Worm (Caenorhabditis elegans): ENCODE data around the gene orc-2.

orc-2 gene

ce11 chrII:10867219-10867618 is 6.5 kb upstream of the orc-2 start:
- peak in 1 of 2 experiments; percentile 73 for TF ChIP-seq lsy-2 (tag; optimal IDR thresholded peaks at IDR 0.05)
- no peak for TF ChIP-seq peb-1 (tag; optimal IDR thresholded peaks at IDR 0.05)
- TF ChIP-seq elt-1 (tag; optimal IDR thresholded peaks at IDR 0.05): no peak
- TF ChIP-seq fos-1 (tag; optimal IDR thresholded peaks at IDR 0.05): peak; percentile 54
- no peak for TF ChIP-seq sem-4 (tag; optimal IDR thresholded peaks at IDR 0.05)
- TF ChIP-seq C34F6.9 (tag; optimal IDR thresholded peaks at IDR 0.05): peak; percentile 42
- TF ChIP-seq nhr-6 (tag; optimal IDR thresholded peaks at IDR 0.05): no peak
- no peak for TF ChIP-seq mdl-1 (tag; optimal IDR thresholded peaks at IDR 0.05)
- TF ChIP-seq nhr-10 (tag; optimal IDR thresholded peaks at IDR 0.05): no peak
- peak; percentile 30 for TF ChIP-seq gmeb-1 (tag; optimal IDR thresholded peaks at IDR 0.05)
- peak; percentile 69 for TF ChIP-seq crh-2 (tag; optimal IDR thresholded peaks at IDR 0.05)
- TF ChIP-seq nhr-129 (tag; optimal IDR thresholded peaks at IDR 0.05): peak; percentile 42
- no peak for TF ChIP-seq zag-1 (tag; optimal IDR thresholded peaks at IDR 0.05)
- no peak for TF ChIP-seq ceh-82 (tag; optimal IDR thresholded peaks at IDR 0.05)
- TF ChIP-seq dmd-4 (tag; optimal IDR thresholded peaks at IDR 0.05): no peak
- peak; percentile 29 for TF ChIP-seq sma-9 (GFP tag; optimal IDR thresholded peaks at IDR 0.05)
- no peak for TF ChIP-seq sma-9 (tag; optimal IDR thresholded peaks at IDR 0.05)
- TF ChIP-seq ztf-4 (tag; optimal IDR thresholded peaks at IDR 0.05): no peak
- no peak for TF ChIP-seq egl-27 (tag; optimal IDR thresholded peaks at IDR 0.05)
- no peak for TF ChIP-seq nhr-25 (tag; optimal IDR thresholded peaks at IDR 0.05)
- TF ChIP-seq ama-1 (optimal IDR thresholded peaks at IDR 0.05): no peak
- TF ChIP-seq unc-39 (tag; optimal IDR thresholded peaks at IDR 0.05): no peak
- TF ChIP-seq nhr-12 (tag; optimal IDR thresholded peaks at IDR 0.05): no peak
- TF ChIP-seq elt-3 (tag; optimal IDR thresholded peaks at IDR 0.05): no peak
- no peak for TF ChIP-seq lin-39 (tag; optimal IDR thresholded peaks at IDR 0.05)
- TF ChIP-seq F13H6.1 (tag; optimal IDR thresholded peaks at IDR 0.05): peak; percentile 59
- no peak for TF ChIP-seq alr-1 (tag; optimal IDR thresholded peaks at IDR 0.05)
- peak; percentile 30 for TF ChIP-seq unc-55 (GFP tag; optimal IDR thresholded peaks at IDR 0.05)
- TF ChIP-seq unc-62 (GFP tag; optimal IDR thresholded peaks at IDR 0.05): no peak
- no peak for TF ChIP-seq ztf-1 (GFP tag; conservative IDR thresholded peaks at IDR 0.05)

ce11 chrII:10868670-10869246 is 5.0 kb upstream of the orc-2 start, which contains the start of the genes gmps-1 and cap-2:
TSS of gene gmps-1 (minus strand) at chrII:10868720.
TSS of gene cap-2 (plus strand) at chrII:10869196.
- TF ChIP-seq nhr-6 (tag; optimal IDR thresholded peaks at IDR 0.05) (peak; percentile 94), ztf-11 (tag; optimal IDR thresholded peaks at IDR 0.05) (no peak), lin-39 (tag; optimal IDR thresholded peaks at IDR 0.05) (peak; percentile 0), Y55F3AM.14 (GFP tag; optimal IDR thresholded peaks at IDR 0.05) (peak; percentile 71), blmp-1 (tag; optimal IDR thresholded peaks at IDR 0.05; ENCODE audit: insufficient read depth) (peak; percentile 51), F13H6.1 (tag; optimal IDR thresholded peaks at IDR 0.05) (peak; percentile 97), alr-1 (tag; optimal IDR thresholded peaks at IDR 0.05) (no peak), egl-27 (tag; optimal IDR thresholded peaks at IDR 0.05) (peak; percentile 95), C34F6.9 (tag; optimal IDR thresholded peaks at IDR 0.05) (peak; percentile 97), nhr-129 (tag; optimal IDR thresholded peaks at IDR 0.05) (peak; percentile 87), mdl-1 (tag; optimal IDR thresholded peaks at IDR 0.05) (peak; percentile 52 to 79), fos-1 (tag; optimal IDR thresholded peaks at IDR 0.05) (peak; percentile 94), sma-3 (GFP tag; optimal IDR thresholded peaks at IDR 0.05) (peak; percentile 95), R02D3.7 (tag; optimal IDR thresholded peaks at IDR 0.05) (peak; percentile 95), lsy-2 (tag; optimal IDR thresholded peaks at IDR 0.05) (peak; percentile 100), unc-62 (GFP tag; optimal IDR thresholded peaks at IDR 0.05) (peak; percentile 87), ztf-4 (tag; optimal IDR thresholded peaks at IDR 0.05) (peak; percentile 96), ZK546.5 (tag; optimal IDR thresholded peaks at IDR 0.05) (peak; percentile 78), nhr-12 (tag; optimal IDR thresholded peaks at IDR 0.05) (peak; percentile 22), sma-9 (GFP tag; optimal IDR thresholded peaks at IDR 0.05) (peak; percentile 98), sma-9 (tag; optimal IDR thresholded peaks at IDR 0.05) (no peak), unc-55 (GFP tag; optimal IDR thresholded peaks at IDR 0.05) (peak; percentile 99), nhr-77 (tag; optimal IDR thresholded peaks at IDR 0.05) (peak; percentile 65), ceh-16 (tag; optimal IDR thresholded peaks at IDR 0.05) (peak; percentile 76), nhr-23 (tag; optimal IDR thresholded peaks at IDR 0.05) (no peak), lin-11 (tag; optimal IDR thresholded peaks at IDR 0.05) (peak; percentile 97), snpc-4 (tag; optimal IDR thresholded peaks at IDR 0.05) (peak; percentile 79), aly-2 (tag; optimal IDR thresholded peaks at IDR 0.05) (peak; percentile 6), peb-1 (tag; optimal IDR thresholded peaks at IDR 0.05) (no peak), mab-5 (tag; optimal IDR thresholded peaks at IDR 0.05) (peak; percentile 97), ama-1 (optimal IDR thresholded peaks at IDR 0.05) (peak; percentile 16), nhr-21 (tag; optimal IDR thresholded peaks at IDR 0.05) (peak; percentile 95), zag-1 (tag; optimal IDR thresholded peaks at IDR 0.05) (peak; percentile 73), skn-1 (tag; optimal IDR thresholded peaks at IDR 0.05) (no peak), lin-13 (GFP tag; optimal IDR thresholded peaks at IDR 0.05) (peak; percentile 96), dmd-4 (tag; optimal IDR thresholded peaks at IDR 0.05) (peak; percentile 57), crh-2 (tag; optimal IDR thresholded peaks at IDR 0.05) (peak; percentile 97), elt-3 (tag; optimal IDR thresholded peaks at IDR 0.05) (no peak), ztf-1 (GFP tag; conservative IDR thresholded peaks at IDR 0.05) (no peak), gmeb-1 (tag; optimal IDR thresholded peaks at IDR 0.05) (peak; percentile 94), sem-4 (tag; optimal IDR thresholded peaks at IDR 0.05) (peak; percentile 95), nhr-237 (tag; optimal IDR thresholded peaks at IDR 0.05) (peak; percentile 79), nhr-11 (tag; optimal IDR thresholded peaks at IDR 0.05) (no peak), ceh-82 (tag; optimal IDR thresholded peaks at IDR 0.05) (peak; percentile 97), nhr-25 (tag; optimal IDR thresholded peaks at IDR 0.05) (peak; percentile 97), nhr-10 (tag; optimal IDR thresholded peaks at IDR 0.05) (peak; percentile 88)
